Worm (Caenorhabditis elegans) whole organism, young adult: ENCODE results near the gene Y47D7A.6.

Experiments
- B0019.2 ChIP-seq: fragments of 200-800 bp; sonication (Bioruptor generic); conservative IDR thresholded peaks from 2 replicates; pipeline ENCODE4 v1.3.6; 2022; ENCODE audit warnings: missing genetic modification reagents, missing genetic modification characterization, missing compliant biosample characterization
- B0261.1 ChIP-seq: sonication (generic microtip); optimal IDR thresholded peaks from 2 replicates; lab custom pipeline; 2016; ENCODE audit warnings: mild to moderate bottlenecking, missing genetic modification characterization, moderate library complexity, missing compliant biosample characterization
- C06A6.2 ChIP-seq: fragments of 200-800 bp; sonication (Bioruptor generic); conservative IDR thresholded peaks from 2 replicates; pipeline ENCODE4 v1.3.6; 2022; ENCODE audit warnings: missing genetic modification characterization, missing compliant biosample characterization
- C17E4.6 ChIP-seq: fragments of 200-800 bp; sonication (Bioruptor generic); IDR thresholded peaks from 2 replicates; pipeline ENCODE4 v1.3.6; 2022; ENCODE audit warnings: missing genetic modification reagents, missing genetic modification characterization, missing compliant biosample characterization
- D2030.7 ChIP-seq: fragments of 200-800 bp; sonication (Bioruptor generic); IDR thresholded peaks from 2 replicates; pipeline ENCODE4 v1.3.6; 2022; ENCODE audit warnings: missing genetic modification reagents, missing genetic modification characterization, missing compliant biosample characterization
- F49E8.2 ChIP-seq: sonication (generic microtip); optimal IDR thresholded peaks from 3 replicates; lab custom pipeline; 2017; ENCODE audit warnings: missing genetic modification characterization, mild to moderate bottlenecking, missing compliant biosample characterization, antibody characterized with exemption, moderate library complexity; ENCODE audit not compliant: insufficient read depth
- F55B11.4 ChIP-seq: sonication (generic microtip); optimal IDR thresholded peaks from 2 replicates; lab custom pipeline; 2016; ENCODE audit warnings: missing compliant biosample characterization, missing genetic modification characterization, borderline replicate concordance; ENCODE audit not compliant: insufficient read depth
- K12H6.12 ChIP-seq: fragments of 200-800 bp; sonication (Bioruptor generic); optimal IDR thresholded peaks from 2 replicates; lab custom pipeline; 2018; ENCODE audit warnings: mild to moderate bottlenecking, missing genetic modification characterization, missing compliant biosample characterization
- Y56A3A.18 ChIP-seq: fragments of 200-800 bp; sonication (Bioruptor generic); IDR thresholded peaks from 2 replicates; pipeline ENCODE4 v1.3.6; 2022; ENCODE audit warnings: missing genetic modification reagents, missing genetic modification characterization, missing compliant biosample characterization
- ama-1 ChIP-seq, 3 experiments: fragments of 150-350 bp in 1 of 3; sonication (generic microtip) in 2 of 3; optimal IDR thresholded peaks; 2 replicates each; lab custom pipeline; 2014 to 2018; ENCODE audit warnings: missing biosample characterization in 2 of 3, missing genetic modification characterization in 2 of 3, missing genetic modification reagents in 2 of 3
- aptf-3 ChIP-seq: fragments of 200-800 bp; sonication (Bioruptor generic); IDR thresholded peaks from 2 replicates; pipeline ENCODE4 v1.3.6; 2022; ENCODE audit warnings: missing genetic modification characterization, missing compliant biosample characterization
- attf-5 ChIP-seq: fragments of 200-800 bp; sonication (Bioruptor generic); optimal IDR thresholded peaks from 2 replicates; lab custom pipeline; 2018; ENCODE audit warnings: mild to moderate bottlenecking, missing genetic modification characterization, missing compliant biosample characterization
- bed-2 ChIP-seq: fragments of 200-800 bp; sonication (Bioruptor generic); IDR thresholded peaks from 2 replicates; pipeline ENCODE4 v1.3.6; 2022; ENCODE audit warnings: missing genetic modification reagents, missing genetic modification characterization, missing compliant biosample characterization
- ceh-27 ChIP-seq: fragments of 200-800 bp; sonication (Bioruptor generic); optimal IDR thresholded peaks from 2 replicates; lab custom pipeline; 2018; ENCODE audit warnings: mild to moderate bottlenecking, missing genetic modification characterization, moderate library complexity, missing compliant biosample characterization
- ceh-58 ChIP-seq: fragments of 200-800 bp; sonication (Bioruptor generic); IDR thresholded peaks from 2 replicates; pipeline ENCODE4 v1.3.6; 2022; ENCODE audit warnings: missing genetic modification characterization, missing compliant biosample characterization
- ceh-91 ChIP-seq: fragments of 200-800 bp; sonication (Bioruptor generic); IDR thresholded peaks from 2 replicates; pipeline ENCODE4 v1.3.6; 2022; ENCODE audit warnings: missing genetic modification reagents, missing genetic modification characterization, missing compliant biosample characterization
- dox-1 ChIP-seq: fragments of 200-800 bp; sonication (Bioruptor generic); IDR thresholded peaks from 2 replicates; pipeline ENCODE4 v1.3.6; 2022; ENCODE audit warnings: missing genetic modification reagents, missing genetic modification characterization, missing compliant biosample characterization
- egl-18 ChIP-seq: fragments of 200-800 bp; sonication (Bioruptor generic); IDR thresholded peaks from 2 replicates; pipeline ENCODE4 v1.3.6; 2022; ENCODE audit warnings: missing genetic modification reagents, missing genetic modification characterization, missing compliant biosample characterization
- egl-44 ChIP-seq: fragments of 200-800 bp; sonication (Bioruptor generic); IDR thresholded peaks from 2 replicates; pipeline ENCODE4 v1.3.6; 2022; ENCODE audit warnings: missing genetic modification reagents, missing genetic modification characterization, missing compliant biosample characterization
- fkh-3 ChIP-seq: sonication (generic microtip); optimal IDR thresholded peaks from 2 replicates; lab custom pipeline; 2016; ENCODE audit warnings: mild to moderate bottlenecking, missing genetic modification characterization, missing compliant biosample characterization
- him-1 ChIP-seq: sonication (generic microtip); optimal IDR thresholded peaks from 2 replicates; lab custom pipeline; 2016; ENCODE audit warnings: missing genotype, missing genetic modification reagents, missing genetic modification characterization, missing compliant biosample characterization
- hlh-12 ChIP-seq: sonication (generic microtip); optimal IDR thresholded peaks from 2 replicates; lab custom pipeline; 2016; ENCODE audit warnings: missing genetic modification characterization, missing compliant biosample characterization
- hmg-1.2 ChIP-seq: fragments of 200-800 bp; sonication (Bioruptor generic); IDR thresholded peaks from 2 replicates; pipeline ENCODE4 v1.3.6; 2022; ENCODE audit warnings: missing genetic modification reagents, missing genetic modification characterization, missing compliant biosample characterization
- lag-1 ChIP-seq: fragments of 200-800 bp; sonication (Bioruptor generic); IDR thresholded peaks from 2 replicates; pipeline ENCODE4 v1.3.6; 2022; ENCODE audit warnings: missing genetic modification reagents, missing genetic modification characterization, missing compliant biosample characterization
- lin-26 ChIP-seq: fragments of 200-800 bp; sonication (Bioruptor generic); IDR thresholded peaks from 2 replicates; pipeline ENCODE4 v1.3.6; 2022; ENCODE audit warnings: missing genetic modification reagents, missing genetic modification characterization, missing compliant biosample characterization
- lin-40 ChIP-seq: sonication (generic microtip); optimal IDR thresholded peaks from 2 replicates; lab custom pipeline; 2016; ENCODE audit warnings: missing genetic modification characterization, mild to moderate bottlenecking, missing compliant biosample characterization, missing genotype, missing genetic modification reagents
- lin-54 ChIP-seq: fragments of 200-800 bp; sonication (Bioruptor generic); optimal IDR thresholded peaks from 2 replicates; lab custom pipeline; 2018; ENCODE audit warnings: mild to moderate bottlenecking, missing genetic modification characterization, missing compliant biosample characterization
- madf-3 ChIP-seq: fragments of 200-800 bp; sonication (Bioruptor generic); IDR thresholded peaks from 2 replicates; pipeline ENCODE4 v1.3.6; 2022; ENCODE audit warnings: missing genetic modification reagents, missing genetic modification characterization, missing compliant biosample characterization
- mcd-1 ChIP-seq: fragments of 200-800 bp; sonication (Bioruptor generic); IDR thresholded peaks from 2 replicates; pipeline ENCODE4 v1.3.6; 2022; ENCODE audit warnings: missing genetic modification reagents, missing genetic modification characterization, missing compliant biosample characterization
- mel-28 ChIP-seq: sonication (generic microtip); optimal IDR thresholded peaks from 2 replicates; lab custom pipeline; 2016; ENCODE audit warnings: borderline replicate concordance, mild to moderate bottlenecking, missing genetic modification characterization, missing compliant biosample characterization
- mes-4 ChIP-seq: sonication (generic microtip); optimal IDR thresholded peaks from 2 replicates; lab custom pipeline; 2016; ENCODE audit warnings: missing genotype, missing genetic modification characterization, missing compliant biosample characterization
- mxl-1 ChIP-seq: sonication (generic microtip); optimal IDR thresholded peaks from 2 replicates; lab custom pipeline; 2016; ENCODE audit warnings: missing genetic modification characterization, missing compliant biosample characterization
- nhr-120 ChIP-seq: fragments of 200-800 bp; sonication (Bioruptor generic); IDR thresholded peaks from 2 replicates; pipeline ENCODE4 v1.3.6; 2022; ENCODE audit warnings: missing genetic modification characterization, missing compliant biosample characterization
- rpc-1 ChIP-seq, 2 experiments: fragments of 150-350 bp in 1 of 2; sonication (generic microtip) in 1 of 2; optimal IDR thresholded peaks; 2 replicates each; lab custom pipeline; 2014 to 2018; ENCODE audit warnings: missing biosample characterization in 1 of 2, missing genetic modification characterization in 1 of 2, missing genetic modification reagents in 1 of 2, missing genotype in 1 of 2
- sea-2 ChIP-seq: fragments of 200-800 bp; sonication (Bioruptor generic); IDR thresholded peaks from 2 replicates; pipeline ENCODE4 v1.3.6; 2022; ENCODE audit warnings: missing genetic modification characterization, missing compliant biosample characterization
- snpc-1.1 ChIP-seq: sonication (generic microtip); optimal IDR thresholded peaks from 2 replicates; lab custom pipeline; 2017; ENCODE audit warnings: missing genetic modification characterization, mild to moderate bottlenecking, missing compliant biosample characterization, antibody characterized with exemption, moderate library complexity, missing genotype, missing genetic modification reagents; ENCODE audit not compliant: insufficient read depth
- snpc-3.4 ChIP-seq: sonication (generic microtip); optimal IDR thresholded peaks from 2 replicates; lab custom pipeline; 2017; ENCODE audit warnings: missing genetic modification characterization, mild to moderate bottlenecking, missing compliant biosample characterization, antibody characterized with exemption, moderate library complexity, missing genotype, missing genetic modification reagents
- snpc-4 ChIP-seq, 5 experiments: fragments of 150-350 bp in 1 of 5; sonication (generic microtip) in 4 of 5; optimal IDR thresholded peaks; 2 replicates each; lab custom pipeline; 2014 to 2018; ENCODE audit warnings: missing genetic modification characterization in 5 of 5, missing biosample characterization in 3 of 5, antibody characterized with exemption in 2 of 5, mild to moderate bottlenecking in 2 of 5, missing compliant biosample characterization in 2 of 5, missing genotype in 2 of 5, moderate library complexity in 2 of 5, missing genetic modification reagents in 1 of 5
- tbp1 ChIP-seq: fragments of 200-800 bp; sonication (Bioruptor generic); optimal IDR thresholded peaks from 2 replicates; lab custom pipeline; 2018; ENCODE audit warnings: mild to moderate bottlenecking, missing genetic modification characterization, missing compliant biosample characterization
- ztf-3 ChIP-seq: fragments of 200-800 bp; sonication (Bioruptor generic); optimal IDR thresholded peaks from 2 replicates; lab custom pipeline; 2018; ENCODE audit warnings: mild to moderate bottlenecking, missing genetic modification characterization, missing compliant biosample characterization

Gene Y47D7A.6

DNA sequence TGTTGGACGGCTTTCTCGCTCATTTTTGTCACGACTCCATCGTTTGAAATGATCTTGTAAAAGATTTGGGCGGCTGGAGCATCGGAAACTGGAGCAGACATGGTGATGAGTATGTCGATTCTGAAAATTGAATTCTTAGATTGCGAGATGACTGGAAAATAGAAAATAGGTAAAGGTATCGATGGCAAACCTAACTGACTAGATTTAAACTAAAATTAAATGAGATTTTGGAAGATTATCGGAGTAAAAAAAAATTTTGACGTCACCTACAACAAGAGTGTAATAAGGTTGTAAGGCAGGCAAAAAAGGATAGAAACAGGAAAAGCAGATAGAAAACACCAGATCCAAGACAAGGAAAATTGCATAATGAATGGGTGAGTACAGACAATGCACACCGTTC, 3.5 kb upstream of the Y47D7A.6 start, which contains the start of gene skr-14 (continued):
- TF ChIP-seq lin-26: no peak
- TF ChIP-seq, all 124 proteins: peak for 0

DNA sequence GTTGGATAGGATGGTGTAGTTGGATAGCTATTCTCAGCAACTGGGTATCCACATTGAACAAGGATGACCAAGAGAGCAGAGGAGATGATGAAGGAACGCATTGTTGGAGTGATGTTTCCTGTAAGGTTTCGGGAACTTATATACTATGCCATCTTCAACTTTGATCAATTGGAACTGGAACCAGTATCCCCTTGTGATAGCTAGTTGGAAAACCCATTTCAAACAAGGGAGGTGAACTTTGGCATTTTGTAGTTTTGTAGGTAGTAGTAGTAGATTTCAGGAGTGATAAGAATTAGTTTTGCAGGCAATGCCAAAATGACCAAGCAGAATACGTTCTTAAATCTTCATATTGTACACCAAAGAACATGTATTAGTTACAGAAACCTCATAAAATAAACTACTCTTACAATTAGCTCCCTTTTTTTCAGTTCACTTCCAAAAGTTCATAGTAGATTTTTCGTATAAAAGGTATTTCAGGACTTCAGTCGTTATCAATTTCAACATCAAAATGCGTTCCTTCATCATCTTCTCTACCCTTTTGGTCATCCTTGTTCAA, 1.8 kb upstream of the Y47D7A.6 start, which contains the start of the genes Y47D7A.7 and Y47D7A.2:
Gene Y47D7A.7, minus strand, starts transcription at position 101 of the 556 bp plus-strand sequence.
Gene Y47D7A.2, plus strand, starts transcription at position 506 of the 556 bp plus-strand sequence.
- TF ChIP-seq C06A6.2 (GFP tag; lab: Robert Waterston, UW) (no peak), lag-1 (GFP tag; lab: Robert Waterston, UW) (no peak)

DNA sequence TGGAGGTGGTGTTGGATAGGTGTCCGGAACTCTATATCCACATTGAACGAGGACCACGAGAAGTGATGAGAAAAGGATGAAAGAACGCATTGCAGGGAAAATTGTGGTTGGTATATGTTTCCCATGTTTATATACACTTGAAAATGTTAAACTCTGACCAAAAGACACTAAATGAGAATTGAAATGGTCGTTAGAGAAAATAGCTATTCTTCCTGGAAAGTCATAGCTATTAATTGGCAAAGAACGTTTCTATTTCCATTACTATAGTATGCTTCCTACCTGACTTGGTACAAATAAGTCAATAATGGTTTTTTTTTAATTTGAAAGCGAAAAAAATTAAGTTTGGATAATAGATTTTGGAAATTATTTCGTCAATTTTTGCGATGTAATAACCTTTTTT, 1.3 kb downstream of the Y47D7A.6 start, which contains the start of gene Y47D7A.18:
Gene Y47D7A.18, minus strand, starts transcription at position 101 of the 400 bp plus-strand sequence.
- TF ChIP-seq ceh-27 (GFP tag; lab: Kevin White, UChicago) (no peak), hmg-1.2 (GFP tag; lab: Robert Waterston, UW) (no peak), him-1 (tag; lab: Kevin White, UChicago) (no peak), sea-2 (GFP tag; lab: Robert Waterston, UW) (no peak), B0261.1 (no peak), B0019.2 (no peak), fkh-3 (tag; lab: Kevin White, UChicago) (no peak), bed-2 (GFP tag; lab: Robert Waterston, UW) (no peak), snpc-1.1 (no peak), snpc-3.4 (tag; lab: Kevin White, UChicago) (no peak), egl-44 (GFP tag; lab: Robert Waterston, UW) (no peak), C17E4.6 (GFP tag; lab: Robert Waterston, UW) (no peak), ztf-3 (GFP tag; lab: Kevin White, UChicago) (no peak), F49E8.2 (tag; lab: Kevin White, UChicago) (no peak), ceh-91 (no peak), D2030.7 (GFP tag; lab: Robert Waterston, UW) (no peak), lin-54 (no peak), aptf-3 (GFP tag; lab: Robert Waterston, UW) (no peak), egl-18 (GFP tag; lab: Robert Waterston, UW) (no peak)
- TF ChIP-seq, all 124 proteins: peak for 0

DNA sequence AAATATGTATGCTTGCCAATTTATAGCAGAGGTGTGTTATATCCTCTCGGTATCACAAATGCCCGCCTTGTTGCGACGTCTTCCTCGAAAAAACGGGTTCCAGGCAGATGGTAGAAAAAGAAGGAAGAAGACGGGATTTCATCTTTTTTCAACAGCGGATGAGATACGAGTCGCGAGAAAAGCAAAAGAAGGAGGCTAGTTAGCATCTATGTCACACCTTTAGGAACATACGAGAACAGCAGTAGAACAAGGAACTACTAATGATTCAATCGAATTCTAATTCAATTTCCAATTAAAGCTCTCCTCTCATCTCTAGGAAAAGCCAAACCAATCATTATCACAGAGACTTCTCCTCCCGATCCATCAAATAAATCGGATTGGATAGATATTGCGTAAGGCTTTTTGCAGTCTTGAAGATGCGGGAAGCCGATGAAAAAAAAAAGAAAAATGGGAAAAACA, 3.4 kb downstream of the Y47D7A.6 start, which contains the start of gene grl-5:
Gene grl-5, minus strand, starts transcription at position 51 of the 459 bp plus-strand sequence.
- TF ChIP-seq sea-2 (GFP tag; lab: Robert Waterston, UW) (no peak), B0261.1 (no peak), tbp1 (GFP tag; lab: Kevin White, UChicago) (no peak), bed-2 (GFP tag; lab: Robert Waterston, UW) (no peak), rpc-1 (optimal IDR thresholded peaks at IDR 0.05; lab: Kevin White, UChicago) (no peak), rpc-1 (tag; optimal IDR thresholded peaks at IDR 0.05; lab: Kevin White, UChicago) (no peak), fkh-3 (tag; lab: Kevin White, UChicago) (no peak), lin-40 (tag; lab: Kevin White, UChicago) (no peak), K12H6.12 (no peak), mcd-1 (GFP tag; lab: Robert Waterston, UW) (no peak), F55B11.4 (tag; lab: Kevin White, UChicago) (no peak), dox-1 (no peak), hlh-12 (tag; lab: Kevin White, UChicago) (no peak)

DNA sequence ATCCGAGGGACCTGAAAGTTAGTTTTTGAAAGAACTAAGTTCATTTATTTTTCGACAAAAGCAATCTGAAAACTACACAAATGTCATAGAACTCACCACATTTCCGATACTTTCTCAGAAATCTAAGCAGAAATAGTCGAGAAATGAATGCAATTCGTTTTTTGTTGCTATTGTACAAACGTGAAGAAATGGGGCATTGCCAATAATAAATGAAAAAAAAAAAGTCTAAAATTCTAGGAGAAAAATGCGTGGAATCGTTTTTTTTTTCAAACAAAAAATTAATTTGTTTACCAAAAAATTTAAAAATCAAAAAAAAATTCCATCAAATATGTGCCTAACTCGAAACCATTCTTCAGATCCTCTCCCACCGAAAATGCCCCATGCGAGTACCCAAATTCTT, 6.3 kb downstream of the Y47D7A.6 start, which contains the start of gene Y47D7A.17:
Gene Y47D7A.17, minus strand, starts transcription at position 101 of the 400 bp plus-strand sequence.
- TF ChIP-seq nhr-120 (GFP tag; lab: Robert Waterston, UW) (no peak), him-1 (tag; lab: Kevin White, UChicago) (no peak), tbp1 (GFP tag; lab: Kevin White, UChicago) (no peak), mxl-1 (tag; lab: Kevin White, UChicago) (no peak), ceh-58 (no peak), mes-4 (tag; lab: Kevin White, UChicago) (no peak), Y56A3A.18 (GFP tag; lab: Robert Waterston, UW) (no peak), attf-5 (GFP tag; lab: Kevin White, UChicago) (no peak), mel-28 (tag; lab: Kevin White, UChicago) (no peak), snpc-4 (GFP tag; optimal IDR thresholded peaks at IDR 0.05; lab: Kevin White, UChicago) (no peak), snpc-4 (tag; optimal IDR thresholded peaks at IDR 0.05; lab: Kevin White, UChicago) (no peak), madf-3 (GFP tag; lab: Robert Waterston, UW) (no peak), ama-1 (optimal IDR thresholded peaks at IDR 0.05; lab: Kevin White, UChicago) (no peak), ama-1 (GFP tag; optimal IDR thresholded peaks at IDR 0.05; lab: Kevin White, UChicago) (no peak)
